Worm (Caenorhabditis elegans): Measurements from ENCODE around the gene F38B6.7.

ce11 chrX:6662267-6662666, 35.9 kb downstream of the F38B6.7 start:
- TF ChIP-seq lin-13 (GFP tag; optimal IDR thresholded peaks at IDR 0.05) (no peak), mep-1 (tag; optimal IDR thresholded peaks at IDR 0.05) (no peak), fkh-10 (GFP tag; optimal IDR thresholded peaks at IDR 0.05) (no peak), dpl-1 (GFP tag; optimal IDR thresholded peaks at IDR 0.05) (no peak), zag-1 (tag; optimal IDR thresholded peaks at IDR 0.05) (no peak), C16A3.4 (tag; optimal IDR thresholded peaks at IDR 0.05) (no peak), F16B12.6 (tag; optimal IDR thresholded peaks at IDR 0.05) (no peak), fos-1 (tag; optimal IDR thresholded peaks at IDR 0.05) (no peak)
